Worm (Caenorhabditis elegans) whole organism, L4/young adult: Measurements from ENCODE around the gene Y110A2AR.1.

Source experiments
- W03F9.2 ChIP-seq: fragments of 150-350 bp; optimal IDR thresholded peaks from 2 replicates; lab custom pipeline; 2014; ENCODE audit warnings: missing biosample characterization, missing genetic modification characterization
- dao-5 ChIP-seq: sonication (generic microtip); optimal IDR thresholded peaks from 2 replicates; lab custom pipeline; 2016; ENCODE audit warnings: missing genotype, missing genetic modification characterization, moderate library complexity, missing compliant biosample characterization
- him-1 ChIP-seq: sonication (generic microtip); optimal IDR thresholded peaks from 2 replicates; lab custom pipeline; 2016; ENCODE audit warnings: missing genotype, missing genetic modification reagents, missing genetic modification characterization, missing compliant biosample characterization

Y110A2AR.1 gene

ce11 chrII:2919074-2919857 lies at the start of gene Y110A2AR.1, which contains the start of gene ncap-1:
TSS of gene Y110A2AR.1 (plus strand) at chrII:2919710.
TSS of gene ncap-1 (minus strand) at chrII:2919314.
- TF ChIP-seq W03F9.2 (tag; lab: Kevin White, UChicago) (peak; percentile 36), dao-5 (no peak)

ce11 chrII:2871816-2872215 lies 47.7 kb upstream of the Y110A2AR.1 start, which contains the start of gene Y110A2AL.10:
TSS of gene Y110A2AL.10 (minus strand) at chrII:2871916.
- TF ChIP-seq him-1 (no peak), dao-5 (no peak)

- TF ChIP-seq dao-5 (no peak), him-1 (no peak), W03F9.2 (tag; lab: Kevin White, UChicago) (no peak)
These were observed 44.7 kb upstream of the Y110A2AR.1 start, which contains the start of gene Y110A2AL.1 for ce11 chrII:2874801-2875200. TSS of gene Y110A2AL.1 (plus strand) at chrII:2875101.

- TF ChIP-seq W03F9.2 (tag; lab: Kevin White, UChicago): no peak
- TF ChIP-seq dao-5: no peak
- TF ChIP-seq him-1: no peak
These were observed 40.6 kb upstream of the Y110A2AR.1 start for ce11 chrII:2878909-2879308.

ce11 chrII:2881088-2881487 lies 38.4 kb upstream of the Y110A2AR.1 start:
- no peak for TF ChIP-seq him-1
- no peak for TF ChIP-seq W03F9.2 (tag; lab: Kevin White, UChicago)
- TF ChIP-seq dao-5: no peak

- TF ChIP-seq W03F9.2 (tag; lab: Kevin White, UChicago): no peak
- no peak for TF ChIP-seq dao-5
- no peak for TF ChIP-seq him-1
These were observed 34.7 kb upstream of the Y110A2AR.1 start, which contains the start of gene pigw-1 for ce11 chrII:2884810-2885209. TSS of gene pigw-1 (minus strand) at chrII:2884910.

- TF ChIP-seq W03F9.2 (tag; lab: Kevin White, UChicago) (no peak), dao-5 (no peak), him-1 (no peak)
These were observed 33.7 kb upstream of the Y110A2AR.1 start for ce11 chrII:2885518-2886449.

- TF ChIP-seq W03F9.2 (tag; lab: Kevin White, UChicago) (peak; percentile 71), him-1 (peak; percentile 55), dao-5 (no peak)
These were observed 30.4 kb upstream of the Y110A2AR.1 start, which contains the start of gene pinn-1 for ce11 chrII:2888957-2889630. TSS of gene pinn-1 (minus strand) at chrII:2889007.

- TF ChIP-seq him-1 (no peak), W03F9.2 (tag; lab: Kevin White, UChicago) (no peak), dao-5 (no peak)
These were observed 25.2 kb upstream of the Y110A2AR.1 start, which contains the start of gene sqv-2 for ce11 chrII:2894295-2894694. TSS of gene sqv-2 (minus strand) at chrII:2894395.

- TF ChIP-seq dao-5: no peak
- no peak for TF ChIP-seq W03F9.2 (tag; lab: Kevin White, UChicago)
- no peak for TF ChIP-seq him-1
These were observed 19.3 kb upstream of the Y110A2AR.1 start, which contains the start of gene ubc-26 for ce11 chrII:2900248-2900647. TSS of gene ubc-26 (minus strand) at chrII:2900348.

- no peak for TF ChIP-seq W03F9.2 (tag; lab: Kevin White, UChicago)
- TF ChIP-seq dao-5: no peak
- TF ChIP-seq him-1: no peak
These were observed 18.4 kb upstream of the Y110A2AR.1 start for ce11 chrII:2901158-2901557.

ce11 chrII:2903748-2904147 lies 15.8 kb upstream of the Y110A2AR.1 start:
- TF ChIP-seq dao-5 (no peak), W03F9.2 (tag; lab: Kevin White, UChicago) (no peak), him-1 (no peak)

ce11 chrII:2913505-2913904 lies 6.0 kb upstream of the Y110A2AR.1 start, which contains the start of gene ubc-15:
TSS of gene ubc-15 (minus strand) at chrII:2913605.
- TF ChIP-seq W03F9.2 (tag; lab: Kevin White, UChicago): no peak
- TF ChIP-seq him-1: no peak
- no peak for TF ChIP-seq dao-5

ce11 chrII:2920234-2920633 lies 724 bp downstream of the Y110A2AR.1 start:
- TF ChIP-seq him-1: no peak
- no peak for TF ChIP-seq W03F9.2 (tag; lab: Kevin White, UChicago)
- TF ChIP-seq dao-5: no peak
